Worm (Caenorhabditis elegans) whole organism, midembryonic: ENCODE results near the gene T07G12.5.
A peak's percentile ranks its signal among the peaks of the same experiment; 100 is the strongest.

ENCODE experiments used
- T22C8.4 ChIP-seq: fragments of 200-800 bp; sonication (Bioruptor generic); IDR thresholded peaks from 2 replicates; pipeline ENCODE4 v1.3.6; 2022; ENCODE audit warnings: missing genetic modification characterization, missing compliant biosample characterization
- cog-1 ChIP-seq: sonication (generic microtip); optimal IDR thresholded peaks from 2 replicates; lab custom pipeline; 2016; ENCODE audit warnings: missing genetic modification characterization, missing compliant biosample characterization
- flt-1 ChIP-seq: fragments of 200-800 bp; sonication (Bioruptor generic); IDR thresholded peaks from 2 replicates; pipeline ENCODE4 v1.3.6; 2022; ENCODE audit warnings: missing genetic modification characterization, missing compliant biosample characterization
- klf-2 ChIP-seq: fragments of 200-800 bp; sonication (Bioruptor generic); conservative IDR thresholded peaks from 2 replicates; pipeline ENCODE4 v1.3.6; 2022; ENCODE audit warnings: missing genetic modification reagents, missing genetic modification characterization, missing compliant biosample characterization
- med-1 ChIP-seq: sonication (generic microtip); optimal IDR thresholded peaks from 2 replicates; lab custom pipeline; 2017; ENCODE audit warnings: missing genetic modification characterization, mild to moderate bottlenecking, missing compliant biosample characterization, antibody characterized with exemption, missing genetic modification reagents; ENCODE audit not compliant: insufficient read depth
- ref-1 ChIP-seq: fragments of 200-800 bp; sonication (Bioruptor generic); conservative IDR thresholded peaks from 2 replicates; pipeline ENCODE4 v1.3.6; 2022; ENCODE audit warnings: missing genetic modification reagents, missing genetic modification characterization, missing compliant biosample characterization
- tab-1 ChIP-seq: fragments of 200-800 bp; sonication (Bioruptor generic); IDR thresholded peaks from 2 replicates; pipeline ENCODE4 v1.3.6; 2022; ENCODE audit warnings: missing genetic modification characterization, missing compliant biosample characterization
- ztf-23 ChIP-seq: fragments of 200-800 bp; sonication (Bioruptor generic); IDR thresholded peaks from 2 replicates; pipeline ENCODE4 v1.3.6; 2022; ENCODE audit warnings: missing genetic modification reagents, missing genetic modification characterization, missing compliant biosample characterization
- ztf-29 ChIP-seq: fragments of 200-800 bp; sonication (Bioruptor generic); IDR thresholded peaks from 2 replicates; pipeline ENCODE4 v1.3.6; 2022; ENCODE audit warnings: missing genetic modification reagents, missing genetic modification characterization, missing compliant biosample characterization

T07G12.5 gene

ce11 chrIV:10548546-10548945, 3.6 kb upstream of the T07G12.5 start:
- TF ChIP-seq ref-1 (GFP tag; lab: Robert Waterston, UW) (peak; percentile 62), tab-1 (GFP tag; lab: Robert Waterston, UW) (0 out of 2 replicates have a peak, but pooled peaks have one; percentile 53)

DNA sequence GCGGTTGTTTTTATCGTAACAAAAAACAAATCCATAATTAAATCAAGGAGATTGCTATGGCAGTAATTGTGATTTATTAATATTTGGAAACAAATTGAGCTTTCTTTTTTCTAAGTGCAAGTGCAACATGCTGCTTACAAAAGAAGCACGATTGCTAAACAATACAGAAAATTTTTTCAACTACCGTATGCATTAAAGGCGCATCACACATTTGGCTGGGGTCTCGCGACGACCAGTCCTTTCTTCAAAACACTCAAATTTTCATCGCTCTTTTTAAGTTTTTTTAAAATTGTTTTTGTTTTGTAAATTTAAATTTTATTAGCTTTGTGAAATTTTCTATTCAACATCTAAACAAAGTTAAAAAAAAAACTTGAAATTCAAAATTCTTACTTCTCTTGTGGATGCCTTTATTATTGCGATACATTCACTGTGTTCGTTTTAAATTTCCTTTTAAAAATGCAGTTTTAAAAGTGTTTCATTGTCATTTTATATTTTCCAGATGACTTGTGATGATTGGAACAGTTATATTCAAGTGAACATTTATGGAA, 1.7 kb upstream of the T07G12.5 start, which contains the start of gene zim-1:
Gene zim-1 (plus strand): TSS at position 498 of the 548 bp plus-strand sequence.
- TF ChIP-seq cog-1 (tag; lab: Kevin White, UChicago) (no peak), ztf-29 (GFP tag; lab: Robert Waterston, UW) (no peak), T22C8.4 (GFP tag; lab: Robert Waterston, UW) (no peak), ztf-23 (no peak), flt-1 (no peak)

DNA sequence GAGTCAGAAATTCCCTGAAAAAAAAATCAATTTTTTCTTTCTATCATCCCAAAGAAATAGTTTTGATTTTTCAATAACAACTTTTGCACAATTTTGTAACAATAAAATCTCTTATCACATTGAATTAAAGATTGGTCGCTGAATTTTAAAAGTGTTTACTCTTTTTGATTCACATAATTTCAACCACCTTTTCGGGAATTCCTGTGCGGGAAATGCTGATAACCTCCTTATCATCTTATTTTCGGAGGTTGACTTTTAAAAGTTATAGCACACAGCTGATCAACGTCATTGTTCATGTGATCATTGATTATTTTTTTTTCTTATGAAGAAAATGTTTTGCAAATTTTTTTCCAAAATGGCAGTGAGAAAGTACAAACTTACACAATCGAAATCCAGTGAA, 1.6 kb downstream of the T07G12.5 start:
- TF ChIP-seq tab-1 (GFP tag; lab: Robert Waterston, UW) (no peak), flt-1 (no peak), klf-2 (no peak), ztf-23 (no peak), cog-1 (tag; lab: Kevin White, UChicago) (no peak), ztf-29 (GFP tag; lab: Robert Waterston, UW) (no peak), med-1 (GFP tag; lab: Kevin White, UChicago) (no peak), T22C8.4 (GFP tag; lab: Robert Waterston, UW) (no peak), ref-1 (GFP tag; lab: Robert Waterston, UW) (no peak)

DNA sequence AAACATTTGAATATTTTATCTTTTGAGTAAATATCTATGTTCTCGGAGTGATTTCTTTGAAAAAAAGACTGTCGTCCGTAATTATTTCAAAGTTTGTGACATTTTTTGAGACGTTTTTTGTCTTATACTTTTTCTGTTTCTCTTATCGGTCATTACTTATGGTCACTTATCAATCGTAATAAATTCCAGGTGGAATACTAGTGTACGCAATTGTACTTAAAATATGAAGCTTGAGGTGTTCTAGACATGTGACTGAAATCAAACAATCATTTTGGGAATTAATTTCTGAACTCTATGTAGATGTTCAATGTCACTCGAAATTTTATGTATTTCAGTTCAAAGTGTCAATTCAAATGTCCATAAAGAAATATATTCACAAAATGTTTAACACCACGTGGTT, 2.7 kb downstream of the T07G12.5 start:
- no peak for TF ChIP-seq tab-1 (GFP tag; lab: Robert Waterston, UW)
- TF ChIP-seq ref-1 (GFP tag; lab: Robert Waterston, UW): no peak
- no peak for TF ChIP-seq med-1 (GFP tag; lab: Kevin White, UChicago)
- TF ChIP-seq ztf-23: no peak
- no peak for TF ChIP-seq cog-1 (tag; lab: Kevin White, UChicago)
- no peak for TF ChIP-seq ztf-29 (GFP tag; lab: Robert Waterston, UW)
- no peak for TF ChIP-seq flt-1
- no peak for TF ChIP-seq klf-2
- no peak for TF ChIP-seq T22C8.4 (GFP tag; lab: Robert Waterston, UW)

DNA sequence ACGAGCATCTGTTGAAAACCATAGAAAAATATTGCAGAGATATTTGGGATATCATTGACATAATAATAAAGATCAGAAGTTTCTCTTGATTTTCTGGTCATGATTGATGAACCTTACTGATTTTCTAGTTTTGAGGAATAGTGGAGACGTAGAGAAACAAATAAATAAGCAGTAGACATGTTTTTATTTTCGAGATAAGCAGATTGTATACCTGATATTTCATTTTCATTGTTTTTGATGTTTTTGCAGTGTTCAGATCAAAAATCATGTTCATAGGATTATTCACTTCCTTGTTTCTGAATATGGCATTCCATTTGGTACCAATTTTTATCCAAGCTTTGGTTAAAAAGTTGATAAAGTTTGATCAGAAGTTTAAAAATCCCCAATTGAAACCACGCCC, 6.4 kb downstream of the T07G12.5 start, which contains the start of gene T07G12.4:
Gene T07G12.4 (minus strand): TSS at position 101 of the 400 bp plus-strand sequence.
- TF ChIP-seq tab-1 (GFP tag; lab: Robert Waterston, UW): no peak
- no peak for TF ChIP-seq klf-2
- no peak for TF ChIP-seq ref-1 (GFP tag; lab: Robert Waterston, UW)
- TF ChIP-seq cog-1 (tag; lab: Kevin White, UChicago): no peak
- no peak for TF ChIP-seq T22C8.4 (GFP tag; lab: Robert Waterston, UW)
- no peak for TF ChIP-seq flt-1
- no peak for TF ChIP-seq ztf-29 (GFP tag; lab: Robert Waterston, UW)
- TF ChIP-seq ztf-23: no peak
- no peak for TF ChIP-seq med-1 (GFP tag; lab: Kevin White, UChicago)

- TF ChIP-seq tab-1 (GFP tag; lab: Robert Waterston, UW) (no peak), ztf-23 (no peak)
Measured at ce11 chrIV:10533639-10534038, 11.3 kb downstream of the T07G12.5 start, which contains the start of gene T07G12.3. Gene T07G12.3, plus strand, starts transcription at chrIV:10533939.

- no peak for TF ChIP-seq klf-2
- TF ChIP-seq ztf-23: no peak
- no peak for TF ChIP-seq cog-1 (tag; lab: Kevin White, UChicago)
- no peak for TF ChIP-seq T22C8.4 (GFP tag; lab: Robert Waterston, UW)
- no peak for TF ChIP-seq tab-1 (GFP tag; lab: Robert Waterston, UW)
- TF ChIP-seq ref-1 (GFP tag; lab: Robert Waterston, UW): no peak
- no peak for TF ChIP-seq flt-1
- no peak for TF ChIP-seq ztf-29 (GFP tag; lab: Robert Waterston, UW)
- no peak for TF ChIP-seq med-1 (GFP tag; lab: Kevin White, UChicago)
Measured at ce11 chrIV:10530648-10531047, 14.3 kb downstream of the T07G12.5 start, which contains the start of gene T07G12.2. Gene T07G12.2, plus strand, starts transcription at chrIV:10530709.

ce11 chrIV:10524095-10524829, 20.7 kb downstream of the T07G12.5 start, which contains the start of gene C02F4.5:
Gene C02F4.5, minus strand, starts transcription at chrIV:10524145.
- no peak for TF ChIP-seq tab-1 (GFP tag; lab: Robert Waterston, UW)
- TF ChIP-seq klf-2: no peak
- TF ChIP-seq ztf-29 (GFP tag; lab: Robert Waterston, UW): no peak
- no peak for TF ChIP-seq ztf-23
- no peak for TF ChIP-seq cog-1 (tag; lab: Kevin White, UChicago)
- TF ChIP-seq med-1 (GFP tag; lab: Kevin White, UChicago): no peak
- TF ChIP-seq T22C8.4 (GFP tag; lab: Robert Waterston, UW): no peak
- no peak for TF ChIP-seq flt-1
- TF ChIP-seq ref-1 (GFP tag; lab: Robert Waterston, UW): no peak

ce11 chrIV:10521106-10521505, 23.8 kb downstream of the T07G12.5 start, which contains the start of gene cal-4:
Gene cal-4, plus strand, starts transcription at chrIV:10521406.
- no peak for TF ChIP-seq T22C8.4 (GFP tag; lab: Robert Waterston, UW)
- no peak for TF ChIP-seq flt-1
- TF ChIP-seq tab-1 (GFP tag; lab: Robert Waterston, UW): no peak
- no peak for TF ChIP-seq ztf-23
- no peak for TF ChIP-seq cog-1 (tag; lab: Kevin White, UChicago)
- no peak for TF ChIP-seq ref-1 (GFP tag; lab: Robert Waterston, UW)
- TF ChIP-seq klf-2: no peak
- TF ChIP-seq med-1 (GFP tag; lab: Kevin White, UChicago): no peak
- TF ChIP-seq ztf-29 (GFP tag; lab: Robert Waterston, UW): no peak
